Worm (Caenorhabditis elegans) whole organism, L4/young adult: ENCODE data around the gene T26H5.9.

ENCODE experiments used
- W03F9.2 ChIP-seq: fragments of 150-350 bp; optimal IDR thresholded peaks from 2 replicates; lab custom pipeline; 2014; ENCODE audit warnings: missing biosample characterization, missing genetic modification characterization
- dao-5 ChIP-seq: sonication (generic microtip); optimal IDR thresholded peaks from 2 replicates; lab custom pipeline; 2016; ENCODE audit warnings: missing genotype, missing genetic modification characterization, moderate library complexity, missing compliant biosample characterization

- TF ChIP-seq dao-5 (tag; lab: Kevin White, UChicago) (no peak), W03F9.2 (no peak)
Observed at ce11 chrV:15401856-15402314, 42.8 kb upstream of the T26H5.9 start, which contains the start of gene fbxa-135.
